Worm (Caenorhabditis elegans) whole organism, L4/young adult: ENCODE measurements around the gene Y47D3A.31.
"Not testable (repeated sequence)": the region's sequence is repeated elsewhere in the genome, so short reads cannot be mapped to it uniquely, and the experiment has no call there.

ENCODE experiments used
- W03F9.2 ChIP-seq: fragments of 150-350 bp; optimal IDR thresholded peaks from 2 replicates; lab custom pipeline; 2014; ENCODE audit warnings: missing biosample characterization, missing genetic modification characterization
- dao-5 ChIP-seq: sonication (generic microtip); optimal IDR thresholded peaks from 2 replicates; lab custom pipeline; 2016; ENCODE audit warnings: missing genotype, missing genetic modification characterization, moderate library complexity, missing compliant biosample characterization
- him-1 ChIP-seq: sonication (generic microtip); optimal IDR thresholded peaks from 2 replicates; lab custom pipeline; 2016; ENCODE audit warnings: missing genotype, missing genetic modification reagents, missing genetic modification characterization, missing compliant biosample characterization

Gene Y47D3A.31

ce11 chrIII:11169680-11170079 lies 12.7 kb upstream of the Y47D3A.31 start:
- TF ChIP-seq him-1, result no peak
- TF ChIP-seq W03F9.2 (tag; lab: Kevin White, UChicago), result no peak
- TF ChIP-seq dao-5 (tag; lab: Kevin White, UChicago), result no peak

- TF ChIP-seq dao-5 (tag; lab: Kevin White, UChicago) (no peak), W03F9.2 (tag; lab: Kevin White, UChicago) (no peak), him-1 (no peak)
Measured at ce11 chrIII:11157916-11158315, 917 bp upstream of the Y47D3A.31 start.

DNA sequence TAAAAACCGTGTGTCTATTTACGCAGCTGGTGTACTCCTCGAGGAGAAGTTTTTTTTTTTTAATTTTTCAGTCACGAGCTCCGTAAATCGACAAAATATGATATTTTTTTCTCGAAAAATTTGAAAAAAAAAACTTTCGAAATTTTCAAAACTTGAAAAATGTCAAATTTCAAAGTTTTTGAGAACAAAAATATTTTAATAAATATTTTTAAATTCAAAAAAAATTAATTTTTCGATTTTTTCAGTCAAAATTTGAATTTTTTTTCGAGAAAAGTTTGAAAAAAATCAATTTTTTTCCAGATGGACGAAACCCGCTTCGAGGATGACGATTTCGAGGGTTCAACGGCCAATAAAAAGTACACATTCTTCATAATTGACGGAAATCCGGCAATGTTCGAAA lies 2.5 kb downstream of the Y47D3A.31 start, which contains the start of gene cku-70:
cku-70 (plus strand) TSS at position 301 of the 400 bp plus-strand sequence.
- no peak for TF ChIP-seq him-1
- TF ChIP-seq dao-5 (tag; lab: Kevin White, UChicago), result no peak
- TF ChIP-seq W03F9.2 (tag; lab: Kevin White, UChicago), result no peak

DNA sequence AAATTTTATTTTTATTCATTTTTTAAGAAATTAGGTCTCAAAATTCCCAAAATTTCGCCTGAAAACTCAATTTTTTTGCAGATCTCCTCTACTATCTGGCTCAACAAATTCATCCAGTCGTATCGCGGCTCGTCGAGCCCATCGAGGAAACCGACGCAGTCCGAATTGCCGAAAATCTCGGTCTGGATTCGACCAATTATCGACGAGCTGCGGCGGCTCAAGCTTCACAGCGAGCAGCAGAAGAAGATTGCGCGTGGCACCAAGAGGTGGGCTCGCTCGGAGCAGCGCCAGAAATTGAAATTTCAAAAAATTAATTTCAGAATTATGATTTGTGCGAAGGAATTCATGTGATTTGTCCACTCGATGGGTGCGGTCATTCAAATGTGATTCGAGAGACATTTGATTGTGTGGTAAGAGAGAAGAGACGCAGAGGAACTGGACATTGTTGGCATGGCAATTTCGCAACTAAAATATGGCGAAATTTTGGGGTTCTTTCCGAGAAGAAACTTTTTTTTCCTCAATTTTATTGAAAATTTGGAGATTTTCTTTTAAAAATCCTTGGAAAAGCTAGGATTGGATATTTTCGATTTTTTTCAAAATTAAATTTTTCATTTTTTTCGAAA lies 7.6 kb downstream of the Y47D3A.31 start:
- TF ChIP-seq him-1, result no peak
- TF ChIP-seq W03F9.2 (tag; lab: Kevin White, UChicago), result no peak
- no peak for TF ChIP-seq dao-5 (tag; lab: Kevin White, UChicago)

DNA sequence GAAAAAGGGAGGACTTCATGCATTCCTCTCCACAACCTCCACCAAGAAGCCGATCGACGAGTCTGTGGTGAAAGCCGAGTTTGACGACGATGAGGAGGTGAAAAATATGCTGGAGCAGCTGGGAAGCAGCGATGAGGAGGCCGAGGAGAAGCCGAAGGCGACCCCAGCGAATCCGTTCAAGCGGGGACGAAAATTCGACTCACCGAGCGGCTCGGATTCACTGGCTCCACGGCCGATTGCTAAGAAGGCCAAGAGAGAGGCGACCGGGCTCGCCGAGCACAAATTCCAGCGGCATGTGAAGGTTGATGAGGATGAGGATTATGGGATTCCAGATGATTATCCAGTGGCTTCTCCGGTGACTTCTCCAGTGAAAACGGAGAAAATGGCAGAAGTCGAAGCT lies 14.1 kb downstream of the Y47D3A.31 start:
- TF ChIP-seq him-1 (no peak), dao-5 (tag; lab: Kevin White, UChicago) (no peak), W03F9.2 (tag; lab: Kevin White, UChicago) (no peak)

- TF ChIP-seq him-1 (no peak), dao-5 (tag; lab: Kevin White, UChicago) (no peak), W03F9.2 (tag; lab: Kevin White, UChicago) (peak; percentile 85)
Measured at ce11 chrIII:11141791-11142490, 15.1 kb downstream of the Y47D3A.31 start, which contains the start of the genes Y47D3A.1 and pola-1. TSS of gene Y47D3A.1 (minus strand) at chrIII:11141841. TSS of gene pola-1 (plus strand) at chrIII:11142448.

DNA sequence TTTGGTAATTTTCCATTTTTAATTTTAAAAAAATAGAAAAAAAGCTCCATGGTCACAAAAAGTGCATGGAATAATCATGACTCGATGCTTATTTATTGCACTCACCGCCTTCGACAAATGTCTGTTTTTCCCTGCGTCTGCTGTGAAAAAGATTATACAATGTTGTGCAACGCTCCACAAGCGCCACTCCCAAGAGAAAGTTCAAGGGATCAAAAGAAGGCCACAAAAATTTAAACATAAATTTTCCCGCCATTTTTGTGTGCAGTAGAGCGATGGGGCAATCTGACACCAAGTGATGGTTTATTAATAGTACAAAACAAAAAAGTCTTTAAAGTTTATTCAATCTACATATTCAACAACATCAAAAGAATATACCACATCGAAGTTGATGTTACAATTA lies 18.1 kb downstream of the Y47D3A.31 start, which contains the start of gene fbxa-128:
fbxa-128 (minus strand) TSS at position 192 of the 400 bp plus-strand sequence.
- no peak for TF ChIP-seq dao-5 (tag; lab: Kevin White, UChicago)
- no peak for TF ChIP-seq him-1
- TF ChIP-seq W03F9.2 (tag; lab: Kevin White, UChicago), result no peak

ce11 chrIII:11131475-11131874 lies 25.5 kb downstream of the Y47D3A.31 start, which contains the start of gene pha-1:
TSS of gene pha-1 (plus strand) at chrIII:11131775.
- not testable (repeated sequence) for TF ChIP-seq dao-5 (tag; lab: Kevin White, UChicago); him-1; W03F9.2 (tag; lab: Kevin White, UChicago)

- no peak for TF ChIP-seq W03F9.2 (tag; lab: Kevin White, UChicago)
- TF ChIP-seq dao-5 (tag; lab: Kevin White, UChicago), result no peak
- TF ChIP-seq him-1, result no peak
Measured at ce11 chrIII:11129363-11129762, 27.6 kb downstream of the Y47D3A.31 start.

- no peak for TF ChIP-seq W03F9.2 (tag; lab: Kevin White, UChicago)
- no peak for TF ChIP-seq dao-5 (tag; lab: Kevin White, UChicago)
Measured at ce11 chrIII:11127528-11127927, 29.5 kb downstream of the Y47D3A.31 start, which contains the start of gene Y48A6C.8. TSS of gene Y48A6C.8 (minus strand) at chrIII:11127628.

DNA sequence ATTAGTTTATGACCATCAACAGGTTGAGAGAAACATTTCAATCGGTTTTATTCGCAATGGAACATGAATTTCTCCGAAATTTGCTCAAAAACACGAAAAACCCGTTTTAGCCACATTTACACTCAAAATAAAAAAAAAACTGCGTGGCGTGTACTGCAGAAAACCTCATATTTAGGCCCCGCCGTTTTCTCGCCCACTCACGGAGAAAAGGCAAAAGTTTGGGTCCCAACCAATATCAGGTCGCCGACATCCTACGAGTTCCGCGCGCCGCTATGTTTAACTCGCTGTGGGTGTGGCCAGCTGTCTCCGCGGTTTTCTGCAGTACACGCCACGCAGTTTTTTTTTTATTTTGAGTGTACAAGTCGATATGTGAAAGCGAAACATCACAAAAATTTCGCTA lies 33.2 kb downstream of the Y47D3A.31 start:
- TF ChIP-seq dao-5 (tag; lab: Kevin White, UChicago) (no peak), him-1 (no peak), W03F9.2 (tag; lab: Kevin White, UChicago) (no peak)

- TF ChIP-seq dao-5 (tag; lab: Kevin White, UChicago) (no peak), him-1 (no peak), W03F9.2 (tag; lab: Kevin White, UChicago) (peak; percentile 86)
Measured at ce11 chrIII:11119176-11119853, 37.7 kb downstream of the Y47D3A.31 start, which contains the start of the genes sup-35 and Y48A6C.4. TSS of gene sup-35 (minus strand) at chrIII:11119226. TSS of gene Y48A6C.4 (plus strand) at chrIII:11119803.

DNA sequence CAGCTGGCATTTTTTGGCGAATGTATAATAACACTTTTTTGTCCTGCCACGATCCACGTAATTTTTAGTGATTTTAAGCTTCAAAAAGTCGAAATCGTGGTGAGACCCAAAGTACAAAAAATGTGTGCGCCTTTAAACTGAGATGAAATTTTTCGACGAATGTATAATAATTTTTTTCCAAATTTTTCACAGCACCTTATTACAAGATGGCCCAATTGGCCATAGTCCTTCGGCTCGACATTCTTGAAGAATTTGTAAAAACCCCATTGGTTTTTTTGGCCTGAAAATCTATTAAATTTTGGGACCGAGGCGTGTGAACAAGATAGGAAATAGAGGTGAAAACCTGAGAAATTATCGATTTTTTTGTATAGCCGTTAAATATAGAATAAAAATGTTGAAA lies 41.0 kb downstream of the Y47D3A.31 start:
- no peak for TF ChIP-seq dao-5 (tag; lab: Kevin White, UChicago)
- TF ChIP-seq W03F9.2 (tag; lab: Kevin White, UChicago), result no peak
